Fruit fly (Drosophila melanogaster): ENCODE measurements around the gene Ssl1.
A peak's percentile ranks its signal among the peaks of the same experiment; 100 is the strongest.

Gene Ssl1

DNA sequence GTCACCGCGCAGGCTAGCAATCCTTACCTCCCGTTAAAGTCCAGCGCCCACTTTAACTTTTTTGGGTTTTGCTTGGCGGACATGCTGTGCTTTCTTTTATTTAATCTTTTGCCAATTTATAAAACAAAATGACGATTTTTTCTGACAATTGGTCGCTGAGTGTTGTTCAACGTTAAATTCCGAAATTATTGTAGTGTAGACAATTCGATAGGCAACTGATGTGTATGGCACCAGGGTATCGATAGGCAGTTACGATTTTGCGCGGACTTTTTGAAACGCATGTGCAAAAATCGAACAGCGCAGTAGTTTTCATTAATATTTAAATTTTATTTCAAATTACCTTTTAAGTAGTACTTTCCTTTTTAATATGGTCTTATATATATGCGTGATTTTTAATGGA, 10.8 kb upstream of the Ssl1 start, which contains the start of gene EMC4:
Gene EMC4, minus strand, starts transcription at position 174 of the 400 bp plus-strand sequence.
- TF ChIP-seq Dif (GFP tag; optimal IDR thresholded peaks at IDR 0.05; ENCODE audit: partially characterized antibody) = no peak
- TF ChIP-seq sv (GFP tag; optimal IDR thresholded peaks at IDR 0.05) = peak; percentile 27
- no peak for TF ChIP-seq Abd-B (GFP tag; optimal IDR thresholded peaks at IDR 0.05)
- TF ChIP-seq CrebA (GFP tag; optimal IDR thresholded peaks at IDR 0.05; ENCODE audit: borderline replicate concordance) = no peak
- TF ChIP-seq CG9705 (GFP tag; optimal IDR thresholded peaks at IDR 0.05) = no peak
- no peak for TF ChIP-seq dmrt93B (GFP tag; optimal IDR thresholded peaks at IDR 0.05)
- peak; percentile 28 for TF ChIP-seq HLH106 (tag; optimal IDR thresholded peaks at IDR 0.05)
- TF ChIP-seq GATAd (GFP tag; optimal IDR thresholded peaks at IDR 0.05) = no peak
- no peak for TF ChIP-seq Myc (optimal IDR thresholded peaks at IDR 0.05)
- TF ChIP-seq Rel (GFP tag; optimal IDR thresholded peaks at IDR 0.05) = no peak
- peak; percentile 34 for TF ChIP-seq Rel (tag; optimal IDR thresholded peaks at IDR 0.05)
- TF ChIP-seq h (GFP tag; optimal IDR thresholded peaks at IDR 0.05) = peak; percentile 76
- TF ChIP-seq woc (GFP tag; optimal IDR thresholded peaks at IDR 0.05) = peak; percentile 34
- TF ChIP-seq brk (GFP tag; optimal IDR thresholded peaks at IDR 0.05) = peak; percentile 75
- no peak for TF ChIP-seq lola (GFP tag; optimal IDR thresholded peaks at IDR 0.05)
- peak; percentile 48 for TF ChIP-seq psq (GFP tag; optimal IDR thresholded peaks at IDR 0.05)
- TF ChIP-seq dsf (GFP tag; optimal IDR thresholded peaks at IDR 0.05; ENCODE audit: borderline replicate concordance) = peak; percentile 53
- TF ChIP-seq Jra (GFP tag; optimal IDR thresholded peaks at IDR 0.05) = peak; percentile 65
- TF ChIP-seq Hnf4 (GFP tag; optimal IDR thresholded peaks at IDR 0.05) = peak; percentile 89
- no peak for TF ChIP-seq Vsx2 (GFP tag; optimal IDR thresholded peaks at IDR 0.05; ENCODE audit: partially characterized antibody)
- TF ChIP-seq usp (GFP tag; optimal IDR thresholded peaks at IDR 0.05) = no peak
- TF ChIP-seq fru (GFP tag; optimal IDR thresholded peaks at IDR 0.05) = peak; percentile 65
- peak; percentile 43 for TF ChIP-seq CG32264 (GFP tag; optimal IDR thresholded peaks at IDR 0.05)
- peak; percentile 88 for TF ChIP-seq Hr83 (GFP tag; optimal IDR thresholded peaks at IDR 0.05; ENCODE audit: poor library complexity, severe bottlenecking)
- TF ChIP-seq rgr (GFP tag; optimal IDR thresholded peaks at IDR 0.05) = peak; percentile 79
- peak; percentile 59 for TF ChIP-seq OdsH (GFP tag; optimal IDR thresholded peaks at IDR 0.05)
- TF ChIP-seq br (GFP tag; optimal IDR thresholded peaks at IDR 0.05) = peak; percentile 53
- TF ChIP-seq sage (GFP tag; optimal IDR thresholded peaks at IDR 0.05) = peak; percentile 66
- TF ChIP-seq Mio (GFP tag; optimal IDR thresholded peaks at IDR 0.05) = no peak
- TF ChIP-seq ey (GFP tag; optimal IDR thresholded peaks at IDR 0.05) = peak; percentile 58
- TF ChIP-seq pan (optimal IDR thresholded peaks at IDR 0.05) = no peak
- no peak for TF ChIP-seq tai (GFP tag; optimal IDR thresholded peaks at IDR 0.05)
- TF ChIP-seq foxo (GFP tag; optimal IDR thresholded peaks at IDR 0.05) = peak in 1 of 2 experiments; percentile 70
- TF ChIP-seq dl (GFP tag; optimal IDR thresholded peaks at IDR 0.05; ENCODE audit: insufficient read depth in 1 of 2, partially characterized antibody in 2 of 2) = no peak
- no peak for TF ChIP-seq Dfd (GFP tag; optimal IDR thresholded peaks at IDR 0.05)
- TF ChIP-seq Hr78 (GFP tag; optimal IDR thresholded peaks at IDR 0.05) = no peak
- TF ChIP-seq N (GFP tag; optimal IDR thresholded peaks at IDR 0.05) = no peak
- no peak for TF ChIP-seq jim (GFP tag; optimal IDR thresholded peaks at IDR 0.05)
- peak; percentile 45 for TF ChIP-seq Sp1 (GFP tag; optimal IDR thresholded peaks at IDR 0.05)

DNA sequence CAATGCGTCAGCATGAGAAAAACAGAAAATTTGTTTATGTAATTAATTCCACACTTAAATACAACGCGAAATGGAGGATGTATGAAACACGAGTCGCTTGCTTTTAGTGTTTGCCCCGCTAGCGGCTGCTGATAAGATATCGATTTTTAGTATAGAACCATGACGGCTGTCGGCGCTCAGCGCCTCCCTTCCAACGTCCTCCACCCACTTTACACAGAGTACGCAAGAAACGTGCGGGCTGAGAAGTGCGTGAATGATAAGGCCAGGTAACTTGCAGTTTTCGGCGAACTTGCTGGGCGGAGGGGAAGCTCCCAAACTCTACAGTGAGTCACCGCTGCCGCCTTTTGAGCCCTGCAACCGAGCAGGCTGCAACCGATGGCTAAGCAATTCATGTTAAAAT, 8.5 kb upstream of the Ssl1 start:
- TF ChIP-seq Rel (GFP tag; optimal IDR thresholded peaks at IDR 0.05) (no peak), Rel (tag; optimal IDR thresholded peaks at IDR 0.05) (peak; percentile 4), foxo (GFP tag; optimal IDR thresholded peaks at IDR 0.05) (no peak), CrebA (GFP tag; optimal IDR thresholded peaks at IDR 0.05; ENCODE audit: borderline replicate concordance) (no peak), psq (GFP tag; optimal IDR thresholded peaks at IDR 0.05) (no peak), Jra (GFP tag; optimal IDR thresholded peaks at IDR 0.05) (peak; percentile 11), ey (GFP tag; optimal IDR thresholded peaks at IDR 0.05) (no peak)
